Worm (Caenorhabditis elegans) whole organism, young adult: ENCODE data around the gene txdc-17.
"Not testable (repeated sequence)": the region's sequence is repeated elsewhere in the genome, so short reads cannot be mapped to it uniquely, and the experiment has no call there.

Experiments used
- B0336.3 ChIP-seq: fragments of 200-800 bp; sonication (Bioruptor generic); IDR thresholded peaks from 2 replicates; pipeline ENCODE4 v1.3.6; 2022; ENCODE audit warnings: missing genetic modification characterization, missing compliant biosample characterization
- C17E4.6 ChIP-seq: fragments of 200-800 bp; sonication (Bioruptor generic); IDR thresholded peaks from 2 replicates; pipeline ENCODE4 v1.3.6; 2022; ENCODE audit warnings: missing genetic modification reagents, missing genetic modification characterization, missing compliant biosample characterization
- F55B11.4 ChIP-seq: sonication (generic microtip); optimal IDR thresholded peaks from 2 replicates; lab custom pipeline; 2016; ENCODE audit warnings: missing compliant biosample characterization, missing genetic modification characterization, borderline replicate concordance; ENCODE audit not compliant: insufficient read depth
- K11D2.4 ChIP-seq: fragments of 200-800 bp; sonication (Bioruptor generic); IDR thresholded peaks from 2 replicates; pipeline ENCODE4 v1.3.6; 2022; ENCODE audit warnings: missing genetic modification reagents, missing genetic modification characterization, missing compliant biosample characterization
- K12H6.12 ChIP-seq: fragments of 200-800 bp; sonication (Bioruptor generic); optimal IDR thresholded peaks from 2 replicates; lab custom pipeline; 2018; ENCODE audit warnings: mild to moderate bottlenecking, missing genetic modification characterization, missing compliant biosample characterization
- T07F8.4 ChIP-seq: sonication (generic microtip); optimal IDR thresholded peaks from 2 replicates; lab custom pipeline; 2016; ENCODE audit warnings: mild to moderate bottlenecking, missing genetic modification characterization, moderate library complexity, missing compliant biosample characterization
- Y56A3A.18 ChIP-seq: fragments of 200-800 bp; sonication (Bioruptor generic); IDR thresholded peaks from 2 replicates; pipeline ENCODE4 v1.3.6; 2022; ENCODE audit warnings: missing genetic modification reagents, missing genetic modification characterization, missing compliant biosample characterization
- attf-6 ChIP-seq: fragments of 200-800 bp; sonication (Bioruptor generic); IDR thresholded peaks from 2 replicates; pipeline ENCODE4 v1.3.6; 2022; ENCODE audit warnings: missing genetic modification reagents, missing genetic modification characterization, missing compliant biosample characterization
- bed-2 ChIP-seq: fragments of 200-800 bp; sonication (Bioruptor generic); IDR thresholded peaks from 2 replicates; pipeline ENCODE4 v1.3.6; 2022; ENCODE audit warnings: missing genetic modification reagents, missing genetic modification characterization, missing compliant biosample characterization
- cebp-2 ChIP-seq: fragments of 200-800 bp; sonication (Bioruptor generic); IDR thresholded peaks from 2 replicates; pipeline ENCODE4 v1.3.6; 2022; ENCODE audit warnings: missing genetic modification characterization, missing compliant biosample characterization
- ceh-100 ChIP-seq: fragments of 200-800 bp; sonication (Bioruptor generic); IDR thresholded peaks from 2 replicates; pipeline ENCODE4 v1.3.6; 2022; ENCODE audit warnings: missing genetic modification reagents, missing genetic modification characterization, missing compliant biosample characterization
- chd-7 ChIP-seq: sonication (generic microtip); optimal IDR thresholded peaks from 2 replicates; lab custom pipeline; 2016; ENCODE audit warnings: mild to moderate bottlenecking, missing genetic modification characterization, moderate library complexity, missing compliant biosample characterization
- die-1 ChIP-seq: sonication (generic microtip); optimal IDR thresholded peaks from 2 replicates; lab custom pipeline; 2016; ENCODE audit warnings: missing genotype, mild to moderate bottlenecking, missing genetic modification characterization, missing compliant biosample characterization
- dox-1 ChIP-seq: fragments of 200-800 bp; sonication (Bioruptor generic); IDR thresholded peaks from 2 replicates; pipeline ENCODE4 v1.3.6; 2022; ENCODE audit warnings: missing genetic modification reagents, missing genetic modification characterization, missing compliant biosample characterization
- dpl-1 ChIP-seq: fragments of 150-350 bp; optimal IDR thresholded peaks from 2 replicates; lab custom pipeline; 2014; ENCODE audit warnings: missing biosample characterization, missing genetic modification reagents, missing genetic modification characterization
- egl-18 ChIP-seq: fragments of 200-800 bp; sonication (Bioruptor generic); IDR thresholded peaks from 2 replicates; pipeline ENCODE4 v1.3.6; 2022; ENCODE audit warnings: missing genetic modification reagents, missing genetic modification characterization, missing compliant biosample characterization
- egrh-3 ChIP-seq: fragments of 200-800 bp; sonication (Bioruptor generic); IDR thresholded peaks from 2 replicates; pipeline ENCODE4 v1.3.6; 2022; ENCODE audit warnings: missing genetic modification reagents, missing genetic modification characterization, missing compliant biosample characterization
- ekl-4 ChIP-seq: fragments of 200-800 bp; sonication (Bioruptor generic); IDR thresholded peaks from 2 replicates; pipeline ENCODE4 v1.3.6; 2022; ENCODE audit warnings: missing genetic modification reagents, missing genetic modification characterization, missing compliant biosample characterization
- fkh-3 ChIP-seq: sonication (generic microtip); optimal IDR thresholded peaks from 2 replicates; lab custom pipeline; 2016; ENCODE audit warnings: mild to moderate bottlenecking, missing genetic modification characterization, missing compliant biosample characterization
- gei-17 ChIP-seq: fragments of 200-800 bp; sonication (Bioruptor generic); optimal IDR thresholded peaks from 2 replicates; lab custom pipeline; 2018; ENCODE audit warnings: mild to moderate bottlenecking, missing genetic modification characterization, missing compliant biosample characterization
- hlh-12 ChIP-seq: sonication (generic microtip); optimal IDR thresholded peaks from 2 replicates; lab custom pipeline; 2016; ENCODE audit warnings: missing genetic modification characterization, missing compliant biosample characterization
- lag-1 ChIP-seq: fragments of 200-800 bp; sonication (Bioruptor generic); IDR thresholded peaks from 2 replicates; pipeline ENCODE4 v1.3.6; 2022; ENCODE audit warnings: missing genetic modification reagents, missing genetic modification characterization, missing compliant biosample characterization
- let-526 ChIP-seq: fragments of 200-800 bp; sonication (Bioruptor generic); IDR thresholded peaks from 2 replicates; pipeline ENCODE4 v1.3.6; 2022; ENCODE audit warnings: missing genetic modification reagents, missing genetic modification characterization, missing compliant biosample characterization
- lin-26 ChIP-seq: fragments of 200-800 bp; sonication (Bioruptor generic); IDR thresholded peaks from 2 replicates; pipeline ENCODE4 v1.3.6; 2022; ENCODE audit warnings: missing genetic modification reagents, missing genetic modification characterization, missing compliant biosample characterization
- lin-40 ChIP-seq: sonication (generic microtip); optimal IDR thresholded peaks from 2 replicates; lab custom pipeline; 2016; ENCODE audit warnings: missing genetic modification characterization, mild to moderate bottlenecking, missing compliant biosample characterization, missing genotype, missing genetic modification reagents
- mcd-1 ChIP-seq: fragments of 200-800 bp; sonication (Bioruptor generic); IDR thresholded peaks from 2 replicates; pipeline ENCODE4 v1.3.6; 2022; ENCODE audit warnings: missing genetic modification reagents, missing genetic modification characterization, missing compliant biosample characterization
- mes-4 ChIP-seq: sonication (generic microtip); optimal IDR thresholded peaks from 2 replicates; lab custom pipeline; 2016; ENCODE audit warnings: missing genotype, missing genetic modification characterization, missing compliant biosample characterization
- mxl-1 ChIP-seq: sonication (generic microtip); optimal IDR thresholded peaks from 2 replicates; lab custom pipeline; 2016; ENCODE audit warnings: missing genetic modification characterization, missing compliant biosample characterization
- nfya-1 ChIP-seq: sonication (generic microtip); optimal IDR thresholded peaks from 2 replicates; lab custom pipeline; 2017; ENCODE audit warnings: antibody characterized with exemption, missing compliant biosample characterization, missing genetic modification characterization, borderline replicate concordance; ENCODE audit not compliant: insufficient read depth
- nfya-2 ChIP-seq: fragments of 200-800 bp; sonication (Bioruptor generic); IDR thresholded peaks from 2 replicates; pipeline ENCODE4 v1.3.6; 2022; ENCODE audit warnings: missing genetic modification reagents, missing genetic modification characterization, missing compliant biosample characterization
- nfyb-1 ChIP-seq: fragments of 200-800 bp; sonication (Bioruptor generic); IDR thresholded peaks from 2 replicates; pipeline ENCODE4 v1.3.6; 2022; ENCODE audit warnings: missing genetic modification reagents, missing genetic modification characterization, missing compliant biosample characterization
- nhr-120 ChIP-seq: fragments of 200-800 bp; sonication (Bioruptor generic); IDR thresholded peaks from 2 replicates; pipeline ENCODE4 v1.3.6; 2022; ENCODE audit warnings: missing genetic modification characterization, missing compliant biosample characterization
- nhr-27 ChIP-seq: fragments of 200-800 bp; sonication (Bioruptor generic); optimal IDR thresholded peaks from 2 replicates; lab custom pipeline; 2018; ENCODE audit warnings: mild to moderate bottlenecking, missing genetic modification characterization, moderate library complexity, missing compliant biosample characterization
- nhr-80 ChIP-seq: sonication (generic microtip); optimal IDR thresholded peaks from 2 replicates; lab custom pipeline; 2016; ENCODE audit warnings: missing genetic modification characterization, missing compliant biosample characterization
- rcor-1 ChIP-seq: fragments of 200-800 bp; sonication (Bioruptor generic); IDR thresholded peaks from 2 replicates; pipeline ENCODE4 v1.3.6; 2022; ENCODE audit warnings: missing genetic modification reagents, missing genetic modification characterization, missing compliant biosample characterization
- rec-8 ChIP-seq, 2 experiments: sonication (generic microtip); optimal IDR thresholded peaks; 2 replicates each; lab custom pipeline; 2016; ENCODE audit warnings: mild to moderate bottlenecking in 2 of 2, missing genetic modification characterization in 2 of 2, missing genetic modification reagents in 2 of 2, missing genotype in 2 of 2, missing biosample characterization in 1 of 2, missing compliant biosample characterization in 1 of 2, moderate library complexity in 1 of 2
- repo-1 ChIP-seq: sonication (generic microtip); optimal IDR thresholded peaks from 2 replicates; lab custom pipeline; 2017; ENCODE audit warnings: mild to moderate bottlenecking, missing genetic modification characterization, missing compliant biosample characterization
- rpc-1 ChIP-seq, 2 experiments: fragments of 150-350 bp in 1 of 2; sonication (generic microtip) in 1 of 2; optimal IDR thresholded peaks; 2 replicates each; lab custom pipeline; 2014 to 2018; ENCODE audit warnings: missing biosample characterization in 1 of 2, missing genetic modification characterization in 1 of 2, missing genetic modification reagents in 1 of 2, missing genotype in 1 of 2
- sea-2 ChIP-seq: fragments of 200-800 bp; sonication (Bioruptor generic); IDR thresholded peaks from 2 replicates; pipeline ENCODE4 v1.3.6; 2022; ENCODE audit warnings: missing genetic modification characterization, missing compliant biosample characterization
- tbp1 ChIP-seq: fragments of 200-800 bp; sonication (Bioruptor generic); optimal IDR thresholded peaks from 2 replicates; lab custom pipeline; 2018; ENCODE audit warnings: mild to moderate bottlenecking, missing genetic modification characterization, missing compliant biosample characterization
- xnd-1 ChIP-seq: sonication (generic microtip); optimal IDR thresholded peaks from 2 replicates; lab custom pipeline; 2016; ENCODE audit warnings: missing genotype, missing genetic modification reagents, missing genetic modification characterization, missing compliant biosample characterization
- zfh-2 ChIP-seq: fragments of 200-800 bp; sonication (Bioruptor generic); conservative IDR thresholded peaks from 2 replicates; pipeline ENCODE4 v1.3.6; 2022; ENCODE audit warnings: missing genetic modification reagents, missing genetic modification characterization, missing compliant biosample characterization
- ztf-26 ChIP-seq: sonication (generic microtip); optimal IDR thresholded peaks from 2 replicates; lab custom pipeline; 2017; ENCODE audit warnings: missing genetic modification characterization, missing compliant biosample characterization
- ztf-3 ChIP-seq: fragments of 200-800 bp; sonication (Bioruptor generic); optimal IDR thresholded peaks from 2 replicates; lab custom pipeline; 2018; ENCODE audit warnings: mild to moderate bottlenecking, missing genetic modification characterization, missing compliant biosample characterization
- ztf-6 ChIP-seq: fragments of 200-800 bp; sonication (Bioruptor generic); IDR thresholded peaks from 2 replicates; pipeline ENCODE4 v1.3.6; 2022; ENCODE audit warnings: missing genetic modification reagents, missing genetic modification characterization, missing compliant biosample characterization

Gene txdc-17

ce11 chrIII:2846747-2847146 is 12.3 kb downstream of the txdc-17 start, which contains the start of gene H34I24.1:
Gene H34I24.1 (plus strand): TSS chrIII:2847047.
- not testable (repeated sequence) for TF ChIP-seq nhr-80 (tag; lab: Kevin White, UChicago); fkh-3 (tag; lab: Kevin White, UChicago); attf-6

ce11 chrIII:2855929-2856328 is 21.5 kb downstream of the txdc-17 start, which contains the start of gene F56F11.4:
Gene F56F11.4 (plus strand): TSS chrIII:2856229.
- TF ChIP-seq dpl-1 (GFP tag; lab: Kevin White, UChicago) (no peak), rpc-1 (optimal IDR thresholded peaks at IDR 0.05; lab: Kevin White, UChicago) (no peak), rpc-1 (tag; optimal IDR thresholded peaks at IDR 0.05; lab: Kevin White, UChicago) (peak; percentile 14), hlh-12 (no peak), nhr-27 (tag; lab: Kevin White, UChicago) (no peak), gei-17 (GFP tag; lab: Kevin White, UChicago) (no peak), ceh-100 (no peak), K12H6.12 (tag; lab: Kevin White, UChicago) (no peak), mcd-1 (GFP tag; lab: Robert Waterston, UW) (no peak)

DNA sequence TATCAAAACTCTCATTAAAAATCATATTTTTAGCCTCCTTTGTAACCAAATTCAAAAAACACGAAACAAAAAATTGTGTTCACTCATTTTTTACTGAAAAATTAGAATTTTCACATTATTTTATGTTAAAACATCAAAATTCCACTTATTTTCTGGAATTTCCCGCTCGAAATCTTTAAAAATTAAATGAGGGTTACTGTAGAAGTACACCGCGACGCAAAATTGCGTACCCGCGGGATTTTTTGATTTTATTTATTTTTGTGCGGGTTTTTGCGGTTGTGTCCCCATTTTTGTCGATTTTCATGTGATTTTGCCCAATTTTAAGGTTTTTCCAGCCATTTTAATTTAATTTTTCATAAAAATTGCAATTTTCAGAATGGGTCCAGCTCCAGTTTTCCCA is 23.9 kb downstream of the txdc-17 start:
- TF ChIP-seq egrh-3 (GFP tag; lab: Robert Waterston, UW): no peak
- TF ChIP-seq nfyb-1 (GFP tag; lab: Robert Waterston, UW): 0 out of 2 replicates have a peak, but pooled peaks have one; percentile 32
- TF ChIP-seq F55B11.4 (tag; lab: Kevin White, UChicago): no peak
- TF ChIP-seq mxl-1 (tag; lab: Kevin White, UChicago): no peak
- TF ChIP-seq nhr-120 (GFP tag; lab: Robert Waterston, UW): no peak
- TF ChIP-seq xnd-1 (tag; lab: Kevin White, UChicago): peak; percentile 84
- no peak for TF ChIP-seq nhr-80 (tag; lab: Kevin White, UChicago)
- TF ChIP-seq lin-40 (tag; lab: Kevin White, UChicago): no peak
- no peak for TF ChIP-seq T07F8.4 (tag; lab: Kevin White, UChicago)
- TF ChIP-seq ztf-26 (tag; lab: Kevin White, UChicago): no peak
- no peak for TF ChIP-seq die-1
- peak; percentile 20 for TF ChIP-seq tbp1 (GFP tag; lab: Kevin White, UChicago)
- no peak for TF ChIP-seq ztf-3 (GFP tag; lab: Kevin White, UChicago)
- TF ChIP-seq rpc-1 (optimal IDR thresholded peaks at IDR 0.05; lab: Kevin White, UChicago): no peak
- no peak for TF ChIP-seq rpc-1 (tag; optimal IDR thresholded peaks at IDR 0.05; lab: Kevin White, UChicago)
- no peak for TF ChIP-seq K11D2.4
- no peak for TF ChIP-seq B0336.3
- TF ChIP-seq rcor-1 (GFP tag; lab: Robert Waterston, UW): peak; percentile 47
- TF ChIP-seq ztf-6: no peak
- TF ChIP-seq mes-4 (tag; lab: Kevin White, UChicago): no peak
- no peak for TF ChIP-seq bed-2 (GFP tag; lab: Robert Waterston, UW)
- TF ChIP-seq zfh-2 (GFP tag; lab: Robert Waterston, UW): no peak
- no peak for TF ChIP-seq nhr-27 (tag; lab: Kevin White, UChicago)
- no peak for TF ChIP-seq nfya-2 (GFP tag; lab: Robert Waterston, UW)
- no peak; the same call in 1 of the 2 replicates for TF ChIP-seq dox-1
- no peak for TF ChIP-seq egl-18
- TF ChIP-seq sea-2 (GFP tag; lab: Robert Waterston, UW): no peak
- no peak for TF ChIP-seq lag-1 (GFP tag; lab: Robert Waterston, UW)
- no peak for TF ChIP-seq Y56A3A.18 (GFP tag; lab: Robert Waterston, UW)
- TF ChIP-seq ceh-100: no peak
- TF ChIP-seq let-526 (GFP tag; lab: Robert Waterston, UW): no peak
- peak; percentile 80 for TF ChIP-seq dpl-1 (GFP tag; lab: Kevin White, UChicago)
- TF ChIP-seq cebp-2 (GFP tag; lab: Robert Waterston, UW): no peak
- no peak for TF ChIP-seq lin-26 (GFP tag; lab: Robert Waterston, UW)
- TF ChIP-seq C17E4.6: no peak
- TF ChIP-seq repo-1 (tag; lab: Kevin White, UChicago): no peak
- TF ChIP-seq ekl-4: no peak
- no peak for TF ChIP-seq chd-7 (tag; lab: Kevin White, UChicago)
- no peak for TF ChIP-seq rec-8 (tag; optimal IDR thresholded peaks at IDR 0.05; lab: Kevin White, UChicago)
- TF ChIP-seq nfya-1 (tag; lab: Kevin White, UChicago): no peak
